Fruit fly (Drosophila melanogaster): ENCODE measurements around the gene aqz.
A peak's percentile ranks its signal among the peaks of the same experiment; 100 is the strongest.

aqz gene

dm6 chr3R:8844955-8845354, 24.5 kb upstream of the aqz start:
- TF ChIP-seq CG33017 (tag; optimal IDR thresholded peaks at IDR 0.05) (no peak), CG14711 (tag; optimal IDR thresholded peaks at IDR 0.05) (no peak), cic (GFP tag; optimal IDR thresholded peaks at IDR 0.05) (peak; percentile 83), CG12768 (GFP tag; optimal IDR thresholded peaks at IDR 0.05) (peak; percentile 40), ovo (GFP tag; optimal IDR thresholded peaks at IDR 0.05) (no peak), Mnt (GFP tag; optimal IDR thresholded peaks at IDR 0.05) (no peak), kay (GFP tag; ENCODE audit: borderline replicate concordance) (peak; percentile 67), CG5204 (GFP tag; optimal IDR thresholded peaks at IDR 0.05) (peak; percentile 2), CG1620 (GFP tag; optimal IDR thresholded peaks at IDR 0.05) (no peak), CG11617 (GFP tag; optimal IDR thresholded peaks at IDR 0.05) (no peak), pad (GFP tag; optimal IDR thresholded peaks at IDR 0.05) (no peak), Hr96 (GFP tag; optimal IDR thresholded peaks at IDR 0.05) (no peak), tj (GFP tag; optimal IDR thresholded peaks at IDR 0.05) (no peak), CG7045 (GFP tag; optimal IDR thresholded peaks at IDR 0.05) (no peak), CG7101 (tag; optimal IDR thresholded peaks at IDR 0.05) (peak; percentile 25), Crg-1 (GFP tag; optimal IDR thresholded peaks at IDR 0.05) (no peak), toe (GFP tag; optimal IDR thresholded peaks at IDR 0.05) (no peak), cnc (optimal IDR thresholded peaks at IDR 0.05) (no peak), Clk (GFP tag; optimal IDR thresholded peaks at IDR 0.05) (no peak), bab1 (GFP tag; optimal IDR thresholded peaks at IDR 0.05) (no peak)

dm6 chr3R:8843942-8844637, 23.6 kb upstream of the aqz start:
- TF ChIP-seq tj (GFP tag; optimal IDR thresholded peaks at IDR 0.05) (peak; percentile 80), CG33017 (tag; optimal IDR thresholded peaks at IDR 0.05) (no peak), kay (GFP tag; ENCODE audit: borderline replicate concordance) (peak; percentile 77)

- TF ChIP-seq CG33017 (tag; optimal IDR thresholded peaks at IDR 0.05) (no peak), cic (GFP tag; optimal IDR thresholded peaks at IDR 0.05) (no peak), CG7045 (GFP tag; optimal IDR thresholded peaks at IDR 0.05) (no peak), Clk (GFP tag; optimal IDR thresholded peaks at IDR 0.05) (no peak), kay (GFP tag; ENCODE audit: borderline replicate concordance) (no peak), cnc (optimal IDR thresholded peaks at IDR 0.05) (no peak), ovo (GFP tag; optimal IDR thresholded peaks at IDR 0.05) (no peak), CG5204 (GFP tag; optimal IDR thresholded peaks at IDR 0.05) (no peak), Hr96 (GFP tag; optimal IDR thresholded peaks at IDR 0.05) (no peak), Crg-1 (GFP tag; optimal IDR thresholded peaks at IDR 0.05) (no peak), CG7101 (tag; optimal IDR thresholded peaks at IDR 0.05) (no peak), CG12768 (GFP tag; optimal IDR thresholded peaks at IDR 0.05) (no peak), CG14711 (tag; optimal IDR thresholded peaks at IDR 0.05) (no peak), bab1 (GFP tag; optimal IDR thresholded peaks at IDR 0.05) (no peak), tj (GFP tag; optimal IDR thresholded peaks at IDR 0.05) (no peak), CG1620 (GFP tag; optimal IDR thresholded peaks at IDR 0.05) (no peak)
Measured at dm6 chr3R:8841533-8841932, 21.1 kb upstream of the aqz start.

dm6 chr3R:8841038-8841437, 20.6 kb upstream of the aqz start:
- TF ChIP-seq cic (GFP tag; optimal IDR thresholded peaks at IDR 0.05), result no peak
- no peak for TF ChIP-seq tj (GFP tag; optimal IDR thresholded peaks at IDR 0.05)
- no peak for TF ChIP-seq CG11617 (GFP tag; optimal IDR thresholded peaks at IDR 0.05)
- no peak for TF ChIP-seq pad (GFP tag; optimal IDR thresholded peaks at IDR 0.05)
- TF ChIP-seq Clk (GFP tag; optimal IDR thresholded peaks at IDR 0.05), result no peak

- peak; percentile 82 for TF ChIP-seq kay (GFP tag; ENCODE audit: borderline replicate concordance)
- peak; percentile 46 for TF ChIP-seq CG11617 (GFP tag; optimal IDR thresholded peaks at IDR 0.05)
- no peak for TF ChIP-seq CG1620 (GFP tag; optimal IDR thresholded peaks at IDR 0.05)
- no peak for TF ChIP-seq CG5204 (GFP tag; optimal IDR thresholded peaks at IDR 0.05)
- no peak for TF ChIP-seq ovo (GFP tag; optimal IDR thresholded peaks at IDR 0.05)
- TF ChIP-seq cic (GFP tag; optimal IDR thresholded peaks at IDR 0.05), result no peak
- peak; percentile 50 for TF ChIP-seq Mnt (GFP tag; optimal IDR thresholded peaks at IDR 0.05)
- TF ChIP-seq bab1 (GFP tag; optimal IDR thresholded peaks at IDR 0.05), result peak; percentile 55
- TF ChIP-seq CG7101 (tag; optimal IDR thresholded peaks at IDR 0.05), result peak; percentile 41
- peak; percentile 6 for TF ChIP-seq CG14711 (tag; optimal IDR thresholded peaks at IDR 0.05)
- TF ChIP-seq Hr96 (GFP tag; optimal IDR thresholded peaks at IDR 0.05), result no peak
- no peak for TF ChIP-seq CG7045 (GFP tag; optimal IDR thresholded peaks at IDR 0.05)
- peak; percentile 29 for TF ChIP-seq tj (GFP tag; optimal IDR thresholded peaks at IDR 0.05)
- TF ChIP-seq CG33017 (tag; optimal IDR thresholded peaks at IDR 0.05), result no peak
- TF ChIP-seq CG12768 (GFP tag; optimal IDR thresholded peaks at IDR 0.05), result no peak
- TF ChIP-seq Clk (GFP tag; optimal IDR thresholded peaks at IDR 0.05), result no peak
- no peak for TF ChIP-seq toe (GFP tag; optimal IDR thresholded peaks at IDR 0.05)
- TF ChIP-seq Crg-1 (GFP tag; optimal IDR thresholded peaks at IDR 0.05), result peak; percentile 15
- TF ChIP-seq pad (GFP tag; optimal IDR thresholded peaks at IDR 0.05), result no peak
Measured at dm6 chr3R:8823761-8824499, 3.4 kb upstream of the aqz start, which contains the start of the genes IscU and CG8379. IscU (minus strand) TSS chr3R:8824177. CG8379 (plus strand) TSS chr3R:8824411.

dm6 chr3R:8822919-8823318, 2.4 kb upstream of the aqz start:
- TF ChIP-seq toe (GFP tag; optimal IDR thresholded peaks at IDR 0.05) (no peak), bab1 (GFP tag; optimal IDR thresholded peaks at IDR 0.05) (no peak), Crg-1 (GFP tag; optimal IDR thresholded peaks at IDR 0.05) (no peak), pad (GFP tag; optimal IDR thresholded peaks at IDR 0.05) (no peak), CG7101 (tag; optimal IDR thresholded peaks at IDR 0.05) (no peak), kay (GFP tag; ENCODE audit: borderline replicate concordance) (peak; percentile 98), Hr96 (GFP tag; optimal IDR thresholded peaks at IDR 0.05) (no peak), CG14711 (tag; optimal IDR thresholded peaks at IDR 0.05) (peak; percentile 47), CG1620 (GFP tag; optimal IDR thresholded peaks at IDR 0.05) (no peak), CG5204 (GFP tag; optimal IDR thresholded peaks at IDR 0.05) (no peak), CG7045 (GFP tag; optimal IDR thresholded peaks at IDR 0.05) (no peak), tj (GFP tag; optimal IDR thresholded peaks at IDR 0.05) (no peak), CG12768 (GFP tag; optimal IDR thresholded peaks at IDR 0.05) (peak; percentile 41), Mnt (GFP tag; optimal IDR thresholded peaks at IDR 0.05) (peak; percentile 17), Clk (GFP tag; optimal IDR thresholded peaks at IDR 0.05) (no peak), CG11617 (GFP tag; optimal IDR thresholded peaks at IDR 0.05) (no peak), CG33017 (tag; optimal IDR thresholded peaks at IDR 0.05) (peak; percentile 40), cnc (optimal IDR thresholded peaks at IDR 0.05) (peak in 1 of 2 experiments; percentile 50), ovo (GFP tag; optimal IDR thresholded peaks at IDR 0.05) (no peak), cic (GFP tag; optimal IDR thresholded peaks at IDR 0.05) (peak; percentile 88)

All from whole organism, adult.